Fruit fly (Drosophila melanogaster) whole organism: ENCODE data around the gene CG14269.

Source experiments
- CG8478 ChIP-seq: fragments of >200 bp; optimal IDR thresholded peaks from 2 replicates; lab custom pipeline; 2018; ENCODE audit warnings: inconsistent platforms
- Dll ChIP-seq: fragments of >200 bp; optimal IDR thresholded peaks from 2 replicates; lab custom pipeline; 2017

- TF ChIP-seq Dll (lab: Kevin White, UChicago) (no peak), CG8478 (lab: Kevin White, UChicago) (no peak)
Measured at dm6 chrX:3394144-3394543, 41.5 kb downstream of the CG14269 start.
